Worm (Caenorhabditis elegans): ENCODE results near the gene srsx-28.

Gene srsx-28

ce11 chrV:10152278-10152677, at the start of gene srsx-28:
TSS of gene srsx-28 (plus strand) at chrV:10152578.
- TF ChIP-seq flt-1 (GFP tag; IDR thresholded peaks at IDR 0.05) = no peak
- TF ChIP-seq ama-1 (optimal IDR thresholded peaks at IDR 0.05) = no peak
- no peak for TF ChIP-seq B0310.2 (tag; optimal IDR thresholded peaks at IDR 0.05)
- TF ChIP-seq sea-1 (GFP tag; conservative IDR thresholded peaks at IDR 0.05) = no peak
- no peak for TF ChIP-seq tra-4 (tag; optimal IDR thresholded peaks at IDR 0.05)
- TF ChIP-seq ceh-13 (GFP tag; optimal IDR thresholded peaks at IDR 0.05) = no peak
- no peak for TF ChIP-seq F13C5.2 (tag; optimal IDR thresholded peaks at IDR 0.05)
- TF ChIP-seq tbx-37 (GFP tag; conservative IDR thresholded peaks at IDR 0.05) = no peak
- TF ChIP-seq tbx-11 (GFP tag; IDR thresholded peaks at IDR 0.05) = no peak
- no peak for TF ChIP-seq hnd-1 (tag; optimal IDR thresholded peaks at IDR 0.05)
- TF ChIP-seq scrt-1 (GFP tag; IDR thresholded peaks at IDR 0.05) = no peak
- no peak for TF ChIP-seq pes-1 (GFP tag; IDR thresholded peaks at IDR 0.05)
- TF ChIP-seq hmg-4 (GFP tag; optimal IDR thresholded peaks at IDR 0.05) = no peak
- TF ChIP-seq ets-7 (tag; optimal IDR thresholded peaks at IDR 0.05) = no peak
- TF ChIP-seq aly-1 (tag; optimal IDR thresholded peaks at IDR 0.05) = no peak
- TF ChIP-seq ceh-36 (tag; optimal IDR thresholded peaks at IDR 0.05) = no peak

ce11 chrV:10103811-10104210, 48.6 kb upstream of the srsx-28 start:
- no peak for TF ChIP-seq hmg-4 (GFP tag; optimal IDR thresholded peaks at IDR 0.05)
- no peak for TF ChIP-seq hmbx-1 (tag; optimal IDR thresholded peaks at IDR 0.05)
- TF ChIP-seq sea-1 (GFP tag; conservative IDR thresholded peaks at IDR 0.05) = no peak
- no peak for TF ChIP-seq flt-1 (GFP tag; IDR thresholded peaks at IDR 0.05)
- TF ChIP-seq F13C5.2 (tag; optimal IDR thresholded peaks at IDR 0.05) = no peak
- no peak for TF ChIP-seq aly-1 (tag; optimal IDR thresholded peaks at IDR 0.05)
- no peak for TF ChIP-seq hnd-1 (tag; optimal IDR thresholded peaks at IDR 0.05)
- no peak for TF ChIP-seq tra-4 (tag; optimal IDR thresholded peaks at IDR 0.05)
- no peak for TF ChIP-seq ceh-13 (GFP tag; optimal IDR thresholded peaks at IDR 0.05)
- TF ChIP-seq tbx-11 (GFP tag; IDR thresholded peaks at IDR 0.05) = no peak
- no peak for TF ChIP-seq ets-7 (tag; optimal IDR thresholded peaks at IDR 0.05)
- TF ChIP-seq pes-1 (GFP tag; IDR thresholded peaks at IDR 0.05) = no peak

ce11 chrV:10104785-10105310, 47.5 kb upstream of the srsx-28 start, which contains the start of gene ugt-17:
TSS of gene ugt-17 (minus strand) at chrV:10104964.
- TF ChIP-seq tra-4 (tag; optimal IDR thresholded peaks at IDR 0.05) (no peak), F13C5.2 (tag; optimal IDR thresholded peaks at IDR 0.05) (no peak), sea-1 (GFP tag; conservative IDR thresholded peaks at IDR 0.05) (no peak), flt-1 (GFP tag; IDR thresholded peaks at IDR 0.05) (no peak), tbx-11 (GFP tag; IDR thresholded peaks at IDR 0.05) (no peak), hnd-1 (tag; optimal IDR thresholded peaks at IDR 0.05) (no peak), aly-1 (tag; optimal IDR thresholded peaks at IDR 0.05) (no peak), B0310.2 (tag; optimal IDR thresholded peaks at IDR 0.05) (no peak), hmbx-1 (tag; optimal IDR thresholded peaks at IDR 0.05) (no peak), ama-1 (optimal IDR thresholded peaks at IDR 0.05) (no peak), ceh-13 (GFP tag; optimal IDR thresholded peaks at IDR 0.05) (no peak), scrt-1 (GFP tag; IDR thresholded peaks at IDR 0.05) (no peak)

ce11 chrV:10105412-10105811, 47.0 kb upstream of the srsx-28 start, which contains the start of gene C08B6.2:
TSS of gene C08B6.2 (plus strand) at chrV:10105712.
- TF ChIP-seq tbx-37 (GFP tag; conservative IDR thresholded peaks at IDR 0.05) (no peak), B0310.2 (tag; optimal IDR thresholded peaks at IDR 0.05) (no peak), tbx-11 (GFP tag; IDR thresholded peaks at IDR 0.05) (no peak), ceh-13 (GFP tag; optimal IDR thresholded peaks at IDR 0.05) (no peak), tra-4 (tag; optimal IDR thresholded peaks at IDR 0.05) (no peak), sea-1 (GFP tag; conservative IDR thresholded peaks at IDR 0.05) (no peak), flt-1 (GFP tag; IDR thresholded peaks at IDR 0.05) (no peak), ets-7 (tag; optimal IDR thresholded peaks at IDR 0.05) (no peak), hnd-1 (tag; optimal IDR thresholded peaks at IDR 0.05) (no peak), ceh-36 (tag; optimal IDR thresholded peaks at IDR 0.05) (no peak), aly-1 (tag; optimal IDR thresholded peaks at IDR 0.05) (no peak), F13C5.2 (tag; optimal IDR thresholded peaks at IDR 0.05) (no peak), hmbx-1 (tag; optimal IDR thresholded peaks at IDR 0.05) (no peak), ama-1 (optimal IDR thresholded peaks at IDR 0.05) (no peak), scrt-1 (GFP tag; IDR thresholded peaks at IDR 0.05) (no peak), hmg-4 (GFP tag; optimal IDR thresholded peaks at IDR 0.05) (no peak), pes-1 (GFP tag; IDR thresholded peaks at IDR 0.05) (no peak)

- TF ChIP-seq tbx-11 (GFP tag; IDR thresholded peaks at IDR 0.05) = no peak
- TF ChIP-seq sea-1 (GFP tag; conservative IDR thresholded peaks at IDR 0.05) = no peak
- no peak for TF ChIP-seq tbx-37 (GFP tag; conservative IDR thresholded peaks at IDR 0.05)
- no peak for TF ChIP-seq tra-4 (tag; optimal IDR thresholded peaks at IDR 0.05)
- no peak for TF ChIP-seq scrt-1 (GFP tag; IDR thresholded peaks at IDR 0.05)
- TF ChIP-seq ama-1 (optimal IDR thresholded peaks at IDR 0.05) = no peak
These were observed 45.1 kb upstream of the srsx-28 start, which contains the start of gene C08B6.11 for ce11 chrV:10107309-10107708. TSS of gene C08B6.11 (plus strand) at chrV:10107609.

ce11 chrV:10111129-10111528, 41.2 kb upstream of the srsx-28 start:
- TF ChIP-seq aly-1 (tag; optimal IDR thresholded peaks at IDR 0.05) = no peak
- TF ChIP-seq pes-1 (GFP tag; IDR thresholded peaks at IDR 0.05) = no peak
- no peak for TF ChIP-seq scrt-1 (GFP tag; IDR thresholded peaks at IDR 0.05)
- no peak for TF ChIP-seq ceh-36 (tag; optimal IDR thresholded peaks at IDR 0.05)
- TF ChIP-seq hmg-4 (GFP tag; optimal IDR thresholded peaks at IDR 0.05) = no peak
- no peak for TF ChIP-seq B0310.2 (tag; optimal IDR thresholded peaks at IDR 0.05)
- TF ChIP-seq F13C5.2 (tag; optimal IDR thresholded peaks at IDR 0.05) = no peak
- no peak for TF ChIP-seq ets-7 (tag; optimal IDR thresholded peaks at IDR 0.05)
- no peak for TF ChIP-seq hnd-1 (tag; optimal IDR thresholded peaks at IDR 0.05)
- TF ChIP-seq tbx-11 (GFP tag; IDR thresholded peaks at IDR 0.05) = no peak
- no peak for TF ChIP-seq sea-1 (GFP tag; conservative IDR thresholded peaks at IDR 0.05)
- no peak for TF ChIP-seq tra-4 (tag; optimal IDR thresholded peaks at IDR 0.05)
- no peak for TF ChIP-seq hmbx-1 (tag; optimal IDR thresholded peaks at IDR 0.05)
- TF ChIP-seq ama-1 (optimal IDR thresholded peaks at IDR 0.05) = no peak

ce11 chrV:10112187-10112586, 40.2 kb upstream of the srsx-28 start, which contains the start of gene C08B6.3:
TSS of gene C08B6.3 (minus strand) at chrV:10112287.
- no peak for TF ChIP-seq F13C5.2 (tag; optimal IDR thresholded peaks at IDR 0.05)
- TF ChIP-seq ama-1 (optimal IDR thresholded peaks at IDR 0.05) = no peak
- TF ChIP-seq hnd-1 (tag; optimal IDR thresholded peaks at IDR 0.05) = no peak
- no peak for TF ChIP-seq hmg-4 (GFP tag; optimal IDR thresholded peaks at IDR 0.05)
- TF ChIP-seq pes-1 (GFP tag; IDR thresholded peaks at IDR 0.05) = no peak
- TF ChIP-seq ets-7 (tag; optimal IDR thresholded peaks at IDR 0.05) = no peak
- no peak for TF ChIP-seq sea-1 (GFP tag; conservative IDR thresholded peaks at IDR 0.05)

Data from whole organism, early embryonic.